Worm (Caenorhabditis elegans) whole organism, L1 larva: ENCODE results near the gene fipr-1.

Experiments
- C16A3.4 ChIP-seq: fragments of 150-350 bp; optimal IDR thresholded peaks from 2 replicates; lab custom pipeline; 2014; ENCODE audit warnings: missing biosample characterization, missing genetic modification characterization
- F16B12.6 ChIP-seq: fragments of 150-350 bp; optimal IDR thresholded peaks from 2 replicates; lab custom pipeline; 2014; ENCODE audit warnings: missing biosample characterization, missing genetic modification characterization
- alr-1 ChIP-seq: fragments of 200-800 bp; sonication (Bioruptor generic); optimal IDR thresholded peaks from 2 replicates; lab custom pipeline; 2018; ENCODE audit warnings: borderline replicate concordance, mild to moderate bottlenecking, missing genetic modification characterization, missing compliant biosample characterization
- ceh-8 ChIP-seq: fragments of 200-800 bp; sonication (Bioruptor generic); optimal IDR thresholded peaks from 2 replicates; lab custom pipeline; 2018; ENCODE audit warnings: mild to moderate bottlenecking, missing genetic modification characterization, moderate library complexity, missing compliant biosample characterization
- ceh-90 ChIP-seq: sonication (generic microtip); optimal IDR thresholded peaks from 2 replicates; lab custom pipeline; 2016; ENCODE audit warnings: missing genetic modification characterization, missing compliant biosample characterization
- dpl-1 ChIP-seq, 3 experiments: fragments of 150-350 bp in 2 of 3; sonication (generic microtip) in 1 of 3; optimal IDR thresholded peaks; 2 replicates each; lab custom pipeline; 2014 to 2017; ENCODE audit warnings: missing biosample characterization in 3 of 3, missing genetic modification characterization in 3 of 3, missing genetic modification reagents in 3 of 3
- efl-3 ChIP-seq: fragments of 200-800 bp; sonication (Bioruptor generic); optimal IDR thresholded peaks from 2 replicates; lab custom pipeline; 2018; ENCODE audit warnings: mild to moderate bottlenecking, missing genetic modification characterization, missing compliant biosample characterization
- egl-13 ChIP-seq: sonication (generic microtip); optimal IDR thresholded peaks from 2 replicates; lab custom pipeline; 2016; ENCODE audit warnings: missing genotype, missing genetic modification reagents, missing genetic modification characterization, missing compliant biosample characterization
- egl-27 ChIP-seq, 2 experiments: fragments of 150-350 bp in 1 of 2; sonication (generic microtip); optimal IDR thresholded peaks; 3 replicates each; lab custom pipeline; 2017 to 2018; ENCODE audit warnings: missing biosample characterization in 2 of 2, missing genetic modification characterization in 2 of 2, missing genetic modification reagents in 2 of 2
- fkh-10 ChIP-seq: sonication (generic microtip); optimal IDR thresholded peaks from 2 replicates; lab custom pipeline; 2017; ENCODE audit warnings: missing biosample characterization, missing genetic modification reagents, missing genetic modification characterization
- grh-1 ChIP-seq: fragments of 200-800 bp; sonication (Bioruptor generic); IDR thresholded peaks from 2 replicates; pipeline ENCODE4 v1.3.6; 2022; ENCODE audit warnings: missing genetic modification reagents, missing genetic modification characterization, missing compliant biosample characterization
- hlh-17 ChIP-seq: fragments of 200-800 bp; sonication (Bioruptor generic); optimal IDR thresholded peaks from 2 replicates; lab custom pipeline; 2018; ENCODE audit warnings: missing genetic modification characterization, mild to moderate bottlenecking, missing compliant biosample characterization, moderate library complexity, borderline replicate concordance
- hlh-4 ChIP-seq: sonication (generic microtip); optimal IDR thresholded peaks from 2 replicates; lab custom pipeline; 2016; ENCODE audit warnings: mild to moderate bottlenecking, missing genetic modification characterization, missing compliant biosample characterization
- jun-1 ChIP-seq: fragments of 150-350 bp; optimal IDR thresholded peaks from 2 replicates; lab custom pipeline; 2014; ENCODE audit warnings: missing biosample characterization, missing genetic modification reagents, missing genetic modification characterization
- lin-13 ChIP-seq: fragments of 150-350 bp; optimal IDR thresholded peaks from 2 replicates; lab custom pipeline; 2014; ENCODE audit warnings: missing biosample characterization, missing genetic modification reagents, missing genetic modification characterization
- lin-15B ChIP-seq: fragments of 150-350 bp; sonication (generic microtip); optimal IDR thresholded peaks from 3 replicates; lab custom pipeline; 2014; ENCODE audit warnings: missing biosample characterization, missing genetic modification characterization
- lin-35 ChIP-seq, 2 experiments: fragments of 150-350 bp; optimal IDR thresholded peaks; 2 replicates each; lab custom pipeline; 2014; ENCODE audit warnings: missing biosample characterization in 2 of 2, missing genetic modification characterization in 2 of 2, missing genetic modification reagents in 2 of 2
- lin-39 ChIP-seq: fragments of 150-350 bp; optimal IDR thresholded peaks from 2 replicates; lab custom pipeline; 2014; ENCODE audit warnings: missing biosample characterization, missing genetic modification reagents, missing genetic modification characterization
- lsy-2 ChIP-seq, 2 experiments: fragments of 150-350 bp; optimal IDR thresholded peaks; 2 replicates each; lab custom pipeline; 2014; ENCODE audit warnings: missing biosample characterization in 2 of 2, missing genetic modification characterization in 2 of 2
- mep-1 ChIP-seq: fragments of 150-350 bp; optimal IDR thresholded peaks from 2 replicates; lab custom pipeline; 2014; ENCODE audit warnings: missing biosample characterization, missing genetic modification characterization
- nhr-11 ChIP-seq: fragments of 150-350 bp; optimal IDR thresholded peaks from 2 replicates; lab custom pipeline; 2014; ENCODE audit warnings: missing biosample characterization, missing genetic modification characterization
- nhr-19 ChIP-seq: fragments of 200-800 bp; sonication (Bioruptor generic); conservative IDR thresholded peaks from 2 replicates; pipeline ENCODE4 v1.3.6; 2022; ENCODE audit warnings: missing genetic modification characterization, missing compliant biosample characterization
- nhr-28 ChIP-seq: fragments of 150-350 bp; optimal IDR thresholded peaks from 2 replicates; lab custom pipeline; 2014; ENCODE audit warnings: missing biosample characterization, missing genetic modification characterization
- nhr-47 ChIP-seq: sonication (generic microtip); optimal IDR thresholded peaks from 2 replicates; lab custom pipeline; 2016; ENCODE audit warnings: mild to moderate bottlenecking, missing genetic modification characterization, moderate library complexity, missing compliant biosample characterization
- nhr-76 ChIP-seq: sonication (generic microtip); optimal IDR thresholded peaks from 2 replicates; lab custom pipeline; 2017; ENCODE audit warnings: missing biosample characterization, missing genetic modification characterization
- nhr-77 ChIP-seq: fragments of 150-350 bp; optimal IDR thresholded peaks from 2 replicates; lab custom pipeline; 2014; ENCODE audit warnings: missing biosample characterization, missing genetic modification characterization
- nhr-84 ChIP-seq: sonication (generic microtip); optimal IDR thresholded peaks from 2 replicates; lab custom pipeline; 2017; ENCODE audit warnings: missing biosample characterization, missing genetic modification characterization
- pax-3 ChIP-seq: fragments of 200-800 bp; sonication (Bioruptor generic); optimal IDR thresholded peaks from 2 replicates; lab custom pipeline; 2018; ENCODE audit warnings: mild to moderate bottlenecking, missing genetic modification characterization, moderate library complexity, missing compliant biosample characterization
- skn-1 ChIP-seq: fragments of 150-350 bp; optimal IDR thresholded peaks from 2 replicates; lab custom pipeline; 2014; ENCODE audit warnings: missing biosample characterization, missing genetic modification characterization
- sup-37 ChIP-seq: fragments of 200-800 bp; sonication (Bioruptor generic); optimal IDR thresholded peaks from 2 replicates; lab custom pipeline; 2018; ENCODE audit warnings: mild to moderate bottlenecking, missing genetic modification characterization, missing compliant biosample characterization
- swsn-7 ChIP-seq: sonication (generic microtip); optimal IDR thresholded peaks from 2 replicates; lab custom pipeline; 2016; ENCODE audit warnings: missing genetic modification characterization, missing compliant biosample characterization
- tbx-2 ChIP-seq: sonication (generic microtip); optimal IDR thresholded peaks from 2 replicates; lab custom pipeline; 2016; ENCODE audit warnings: missing genetic modification characterization, missing compliant biosample characterization
- tlp-1 ChIP-seq: fragments of 150-350 bp; optimal IDR thresholded peaks from 2 replicates; lab custom pipeline; 2014; ENCODE audit warnings: missing biosample characterization, missing genetic modification characterization
- unc-62 ChIP-seq: fragments of 150-350 bp; optimal IDR thresholded peaks from 2 replicates; lab custom pipeline; 2014; ENCODE audit warnings: missing biosample characterization, missing genetic modification reagents, missing genetic modification characterization
- vab-15 ChIP-seq: sonication (generic microtip); optimal IDR thresholded peaks from 2 replicates; lab custom pipeline; 2017; ENCODE audit warnings: missing genotype, mild to moderate bottlenecking, missing genetic modification characterization, missing compliant biosample characterization
- zag-1 ChIP-seq: fragments of 150-350 bp; optimal IDR thresholded peaks from 2 replicates; lab custom pipeline; 2014; ENCODE audit warnings: missing biosample characterization, missing genetic modification characterization
- zip-4 ChIP-seq: fragments of 200-800 bp; sonication (Bioruptor generic); optimal IDR thresholded peaks from 2 replicates; lab custom pipeline; 2018; ENCODE audit warnings: mild to moderate bottlenecking, missing genetic modification characterization, moderate library complexity, missing compliant biosample characterization
- ztf-4 ChIP-seq: fragments of 150-350 bp; optimal IDR thresholded peaks from 2 replicates; lab custom pipeline; 2014; ENCODE audit warnings: missing biosample characterization, missing genetic modification characterization

Gene fipr-1

ce11 chrV:12408996-12409395 is 47.5 kb upstream of the fipr-1 start (continued):
- TF ChIP-seq alr-1 (tag; lab: Kevin White, UChicago) (no peak), skn-1 (peak; percentile 85), fkh-10 (no peak), hlh-17 (GFP tag; lab: Kevin White, UChicago) (no peak), mep-1 (no peak), nhr-84 (no peak), tlp-1 (tag; lab: Kevin White, UChicago) (no peak), nhr-28 (peak; percentile 17), nhr-77 (no peak), swsn-7 (tag; lab: Kevin White, UChicago) (no peak), lsy-2 (tag; optimal IDR thresholded peaks at IDR 0.05; lab: Kevin White, UChicago) (no peak), lin-35 (GFP tag; optimal IDR thresholded peaks at IDR 0.05; lab: Kevin White, UChicago) (peak in 1 of 2 experiments; percentile 3), nhr-76 (tag; lab: Kevin White, UChicago) (no peak), zip-4 (GFP tag; lab: Kevin White, UChicago) (no peak), dpl-1 (GFP tag; optimal IDR thresholded peaks at IDR 0.05; lab: Kevin White, UChicago) (no peak), ztf-4 (no peak), unc-62 (GFP tag; lab: Kevin White, UChicago) (no peak), lin-13 (GFP tag; lab: Kevin White, UChicago) (no peak), jun-1 (tag; lab: Kevin White, UChicago) (no peak), nhr-47 (tag; lab: Kevin White, UChicago) (no peak), efl-3 (GFP tag; lab: Kevin White, UChicago) (no peak), tbx-2 (no peak), vab-15 (tag; lab: Kevin White, UChicago) (no peak), ceh-8 (no peak), lin-39 (tag; lab: Kevin White, UChicago) (no peak), nhr-19 (no peak), ceh-90 (no peak), egl-13 (tag; lab: Kevin White, UChicago) (no peak), F16B12.6 (tag; lab: Kevin White, UChicago) (no peak), sup-37 (GFP tag; lab: Kevin White, UChicago) (no peak), grh-1 (GFP tag; lab: Robert Waterston, UW) (no peak)

ce11 chrV:12408525-12408924 is 47.0 kb upstream of the fipr-1 start, which contains the start of gene cdr-4:
cdr-4 (minus strand) TSS chrV:12408625.
- TF ChIP-seq zag-1 (tag; lab: Kevin White, UChicago) = no peak
- no peak for TF ChIP-seq pax-3 (tag; lab: Kevin White, UChicago)
- TF ChIP-seq nhr-11 (tag; lab: Kevin White, UChicago) = no peak
- no peak for TF ChIP-seq mep-1
- TF ChIP-seq unc-62 (GFP tag; lab: Kevin White, UChicago) = no peak
- no peak for TF ChIP-seq tlp-1 (tag; lab: Kevin White, UChicago)
- no peak for TF ChIP-seq lin-15B (tag; lab: Kevin White, UChicago)
- no peak for TF ChIP-seq hlh-17 (GFP tag; lab: Kevin White, UChicago)

ce11 chrV:12406514-12406913 is 45.0 kb upstream of the fipr-1 start:
- TF ChIP-seq egl-27 (tag; optimal IDR thresholded peaks at IDR 0.05; lab: Kevin White, UChicago) = no peak
- no peak for TF ChIP-seq skn-1
- no peak for TF ChIP-seq nhr-11 (tag; lab: Kevin White, UChicago)
- TF ChIP-seq C16A3.4 (tag; lab: Kevin White, UChicago) = no peak
- TF ChIP-seq tlp-1 (tag; lab: Kevin White, UChicago) = no peak
- TF ChIP-seq hlh-4 (tag; lab: Kevin White, UChicago) = no peak
- TF ChIP-seq nhr-77 = no peak
